Worm (Caenorhabditis elegans): Measurements from ENCODE around the gene srd-46.

DNA sequence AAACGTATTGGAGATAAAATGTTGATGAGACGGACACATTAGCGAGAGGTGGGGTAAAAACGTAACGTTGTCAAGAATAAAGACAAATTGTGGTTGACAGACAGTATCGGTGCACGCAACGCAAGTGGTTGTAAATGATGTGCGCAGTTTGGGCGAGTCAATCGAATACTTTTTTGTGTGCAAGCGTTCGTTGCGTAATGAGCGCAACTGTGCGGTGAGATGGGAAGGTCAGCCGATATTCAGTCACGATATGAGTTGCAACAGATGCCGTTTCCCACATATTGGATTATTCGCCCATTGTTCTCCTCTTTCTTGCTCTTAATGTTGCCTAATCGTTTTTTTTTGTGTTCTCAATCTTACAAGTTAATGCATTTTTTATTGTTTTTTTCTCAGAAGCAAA is 11.2 kb upstream of the srd-46 start, which contains the start of gene ceh-40:
- TF ChIP-seq him-1 (tag; optimal IDR thresholded peaks at IDR 0.05), result no peak
- TF ChIP-seq dao-5 (tag; optimal IDR thresholded peaks at IDR 0.05), result no peak

Data from whole organism, L4/young adult.